Worm (Caenorhabditis elegans): ENCODE data around the gene ZK938.11.

DNA sequence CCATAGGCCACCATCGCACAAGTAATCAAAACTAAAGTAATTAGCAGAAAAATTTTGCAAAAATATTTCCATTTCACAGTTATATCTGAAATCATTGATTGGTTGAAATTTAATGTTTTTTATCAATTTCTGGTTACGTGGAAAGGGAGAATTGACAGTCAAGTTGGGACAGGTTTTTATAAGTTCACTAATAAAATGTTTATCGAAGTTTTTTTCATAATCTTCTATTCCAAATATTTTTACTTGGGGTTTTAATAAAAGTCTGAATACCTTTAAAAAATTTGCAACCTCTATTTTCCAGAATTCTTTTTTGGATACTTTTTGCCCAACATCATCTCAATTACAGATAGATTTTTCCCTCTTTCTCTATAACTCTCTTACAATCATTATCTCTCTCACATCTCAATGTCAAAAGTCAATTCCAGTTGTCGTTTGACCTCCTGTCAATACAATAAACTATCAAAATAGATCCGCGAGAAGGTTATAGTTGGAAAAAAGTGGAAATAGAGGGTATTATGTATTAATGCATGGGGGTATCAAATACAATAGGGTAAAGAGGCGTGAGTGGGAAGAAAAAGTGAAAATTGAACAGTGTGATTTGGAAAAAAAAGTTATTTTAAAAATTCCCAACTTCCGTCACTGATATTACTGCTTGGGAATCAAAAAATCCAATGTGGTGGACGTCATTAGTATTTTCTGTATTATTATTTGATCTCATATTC, 34.5 kb upstream of the ZK938.11 start, which contains the start of the genes chil-2 and ctsa-3.2:
- TF ChIP-seq flt-1 (GFP tag; IDR thresholded peaks at IDR 0.05) (no peak), cog-1 (tag; optimal IDR thresholded peaks at IDR 0.05) (no peak), T22C8.4 (GFP tag; IDR thresholded peaks at IDR 0.05) (no peak), tab-1 (GFP tag; IDR thresholded peaks at IDR 0.05) (no peak), ztf-23 (GFP tag; IDR thresholded peaks at IDR 0.05) (no peak), med-1 (GFP tag; optimal IDR thresholded peaks at IDR 0.05; ENCODE audit: insufficient read depth) (no peak), klf-2 (GFP tag; conservative IDR thresholded peaks at IDR 0.05) (no peak), ztf-29 (GFP tag; IDR thresholded peaks at IDR 0.05) (no peak)
